Worm (Caenorhabditis elegans) whole organism, late embryonic: Measurements from ENCODE around the gene C26E1.1.

Experiments
- fkh-10 ChIP-seq: fragments of 150-350 bp; optimal IDR thresholded peaks from 2 replicates; lab custom pipeline; 2014; ENCODE audit warnings: missing biosample characterization, missing genetic modification reagents, missing genetic modification characterization
- hlh-30 ChIP-seq: sonication (generic microtip); optimal IDR thresholded peaks from 2 replicates; lab custom pipeline; 2017; ENCODE audit warnings: antibody characterized with exemption, missing genetic modification characterization, missing compliant biosample characterization; ENCODE audit not compliant: insufficient read depth
- nfya-1 ChIP-seq: sonication (generic microtip); optimal IDR thresholded peaks from 2 replicates; lab custom pipeline; 2017; ENCODE audit warnings: missing genetic modification characterization, mild to moderate bottlenecking, missing compliant biosample characterization, antibody characterized with exemption, moderate library complexity

- TF ChIP-seq nfya-1 (tag; lab: Kevin White, UChicago) (no peak), hlh-30 (tag; lab: Kevin White, UChicago) (no peak), fkh-10 (GFP tag; lab: Kevin White, UChicago) (no peak)
These were observed 1.5 kb upstream of the C26E1.1 start, which contains the start of gene uig-1 for ce11 chrV:13295859-13296258.
